Fruit fly (Drosophila melanogaster) whole organism, embryonic: ENCODE measurements around the gene CG2256.

ENCODE experiments used
- ATbp ChIP-seq: fragments of 200-800 bp; sonication (Bioruptor generic); optimal IDR thresholded peaks from 2 replicates; lab custom pipeline; 2017; ENCODE audit warnings: missing biosample characterization, mild to moderate bottlenecking, missing genetic modification characterization, missing genetic modification reagents
- B-H1 ChIP-seq: fragments of 200-800 bp; sonication (Bioruptor generic); IDR thresholded peaks from 3 replicates; pipeline ENCODE4 v1.3.6; 2022; ENCODE audit warnings: missing biosample characterization, missing genetic modification characterization
- Blimp-1 ChIP-seq: fragments of 200-800 bp; sonication (Bioruptor generic); optimal IDR thresholded peaks from 3 replicates; lab custom pipeline; 2018; ENCODE audit warnings: missing biosample characterization, missing genetic modification characterization, mild to moderate bottlenecking, moderate library complexity, missing genetic modification reagents
- CG11398 ChIP-seq: fragments of 200-800 bp; sonication (Bioruptor generic); optimal IDR thresholded peaks from 2 replicates; lab custom pipeline; 2016; ENCODE audit warnings: missing biosample characterization, missing genetic modification characterization
- CG11696 ChIP-seq: fragments of 200-800 bp; sonication (Bioruptor generic); IDR thresholded peaks from 2 replicates; pipeline ENCODE4 v1.3.6; 2022; ENCODE audit warnings: missing biosample characterization, missing genetic modification characterization
- CG12104 ChIP-seq: fragments of 200-800 bp; sonication (Bioruptor generic); optimal IDR thresholded peaks from 3 replicates; lab custom pipeline; 2016; ENCODE audit warnings: missing biosample characterization, missing genetic modification characterization
- CG13424 ChIP-seq: fragments of 200-800 bp; sonication (Bioruptor generic); optimal IDR thresholded peaks from 2 replicates; lab custom pipeline; 2019; ENCODE audit warnings: missing biosample characterization, mild to moderate bottlenecking, missing genetic modification characterization, moderate library complexity
- CG14014 ChIP-seq: fragments of 200-800 bp; sonication (Bioruptor generic); IDR thresholded peaks from 2 replicates; pipeline ENCODE4 v1.3.6; 2022; ENCODE audit warnings: missing biosample characterization, missing genetic modification characterization
- CG14965 ChIP-seq: fragments of 200-800 bp; sonication (Bioruptor generic); optimal IDR thresholded peaks from 2 replicates; lab custom pipeline; 2016; ENCODE audit warnings: missing biosample characterization, missing genetic modification characterization, borderline replicate concordance
- CG1602 ChIP-seq: fragments of 200-800 bp; sonication (Bioruptor generic); optimal IDR thresholded peaks from 3 replicates; lab custom pipeline; 2016; ENCODE audit warnings: missing biosample characterization, missing genetic modification characterization
- CG1647 ChIP-seq: fragments of 200-800 bp; sonication (Bioruptor generic); optimal IDR thresholded peaks from 3 replicates; lab custom pipeline; 2016; ENCODE audit warnings: missing biosample characterization, missing genetic modification characterization
- CG1792 ChIP-seq: fragments of 200-800 bp; sonication (Bioruptor generic); optimal IDR thresholded peaks from 2 replicates; lab custom pipeline; 2016; ENCODE audit warnings: missing biosample characterization, missing genetic modification characterization
- CG18619 ChIP-seq: fragments of 200-800 bp; sonication (Bioruptor generic); optimal IDR thresholded peaks from 3 replicates; lab custom pipeline; 2017; ENCODE audit warnings: missing biosample characterization, mild to moderate bottlenecking, missing genetic modification characterization
- CG2202 ChIP-seq: fragments of 200-800 bp; sonication (Bioruptor generic); optimal IDR thresholded peaks from 2 replicates; lab custom pipeline; 2018; ENCODE audit warnings: missing biosample characterization, mild to moderate bottlenecking, missing genetic modification characterization
- CG2678 ChIP-seq: fragments of 200-800 bp; sonication (Bioruptor generic); optimal IDR thresholded peaks from 3 replicates; lab custom pipeline; 2019; ENCODE audit warnings: missing biosample characterization, mild to moderate bottlenecking, missing genetic modification characterization, moderate library complexity
- CG31365 ChIP-seq: fragments of 200-800 bp; sonication (Bioruptor generic); optimal IDR thresholded peaks from 2 replicates; lab custom pipeline; 2018; ENCODE audit warnings: missing biosample characterization, mild to moderate bottlenecking, missing genetic modification characterization
- CG34422 ChIP-seq: fragments of 200-800 bp; sonication (Bioruptor generic); IDR thresholded peaks from 3 replicates; pipeline ENCODE4 v1.3.6; 2022; ENCODE audit warnings: missing biosample characterization, missing genetic modification characterization
- CG4854 ChIP-seq: fragments of 200-800 bp; sonication (Bioruptor generic); optimal IDR thresholded peaks from 2 replicates; lab custom pipeline; 2016; ENCODE audit warnings: missing biosample characterization, missing genetic modification characterization, inconsistent platforms
- CG5953 ChIP-seq: fragments of 200-800 bp; sonication (Bioruptor generic); IDR thresholded peaks from 2 replicates; pipeline ENCODE4 v1.3.6; 2022; ENCODE audit warnings: missing biosample characterization, missing genetic modification characterization
- CG6654 ChIP-seq: fragments of 200-800 bp; sonication (Bioruptor generic); optimal IDR thresholded peaks from 2 replicates; lab custom pipeline; 2017; ENCODE audit warnings: missing biosample characterization, mild to moderate bottlenecking, missing genetic modification characterization
- CG6791 ChIP-seq: fragments of 200-800 bp; sonication (Bioruptor generic); IDR thresholded peaks from 3 replicates; pipeline ENCODE4 v1.3.6; 2022; ENCODE audit warnings: missing biosample characterization, missing genetic modification characterization; ENCODE audit not compliant: partially characterized antibody
- CG7372 ChIP-seq: fragments of 200-800 bp; sonication (Bioruptor generic); IDR thresholded peaks from 2 replicates; pipeline ENCODE4 v1.3.6; 2022; ENCODE audit warnings: missing biosample characterization, missing genetic modification characterization
- CG7786 ChIP-seq: fragments of 200-800 bp; sonication (Bioruptor generic); optimal IDR thresholded peaks from 2 replicates; lab custom pipeline; 2016; ENCODE audit warnings: missing biosample characterization, missing genetic modification characterization
- CG7963 ChIP-seq: fragments of 200-800 bp; sonication (Bioruptor generic); IDR thresholded peaks from 3 replicates; pipeline ENCODE4 v1.3.6; 2022; ENCODE audit warnings: missing biosample characterization, missing genetic modification characterization; ENCODE audit not compliant: partially characterized antibody
- Chrac-16 ChIP-seq: fragments of 200-800 bp; sonication (Bioruptor generic); optimal IDR thresholded peaks from 3 replicates; lab custom pipeline; 2016; ENCODE audit warnings: missing biosample characterization, missing genetic modification characterization
- CkIIα-i1 ChIP-seq: fragments of 200-800 bp; sonication (Bioruptor generic); IDR thresholded peaks from 2 replicates; pipeline ENCODE4 v1.3.6; 2022; ENCODE audit warnings: missing biosample characterization, missing genetic modification characterization
- Dad ChIP-seq: fragments of 200-800 bp; sonication (Bioruptor generic); optimal IDR thresholded peaks from 3 replicates; lab custom pipeline; 2016; ENCODE audit warnings: missing biosample characterization, missing genetic modification characterization
- Dek ChIP-seq: fragments of 200-800 bp; sonication (Bioruptor generic); optimal IDR thresholded peaks from 3 replicates; lab custom pipeline; 2019; ENCODE audit warnings: missing biosample characterization, mild to moderate bottlenecking, missing genetic modification characterization, moderate library complexity
- Gsc ChIP-seq: fragments of 200-800 bp; sonication (Bioruptor generic); IDR thresholded peaks from 2 replicates; pipeline ENCODE4 v1.3.6; 2022; ENCODE audit warnings: missing biosample characterization, missing genetic modification characterization
- Hr3 ChIP-seq: fragments of 200-800 bp; sonication (Bioruptor generic); optimal IDR thresholded peaks from 3 replicates; lab custom pipeline; 2016; ENCODE audit warnings: missing biosample characterization, missing genetic modification characterization
- MESR4 ChIP-seq: fragments of 200-800 bp; sonication (Bioruptor generic); optimal IDR thresholded peaks from 2 replicates; lab custom pipeline; 2018; ENCODE audit warnings: missing biosample characterization, mild to moderate bottlenecking, missing genetic modification characterization, moderate library complexity
- NC2α ChIP-seq: fragments of 200-800 bp; sonication (Bioruptor generic); optimal IDR thresholded peaks from 2 replicates; lab custom pipeline; 2016; ENCODE audit warnings: missing biosample characterization, missing genetic modification characterization
- NFAT ChIP-seq: fragments of 200-800 bp; sonication (Bioruptor generic); IDR thresholded peaks from 2 replicates; pipeline ENCODE4 v1.3.6; 2022; ENCODE audit warnings: missing biosample characterization, missing genetic modification characterization
- Usf ChIP-seq: fragments of 200-800 bp; sonication (Bioruptor generic); optimal IDR thresholded peaks from 2 replicates; lab custom pipeline; 2017; ENCODE audit warnings: missing genotype, missing biosample characterization, missing genetic modification characterization
- Vsx1 ChIP-seq: fragments of 200-800 bp; sonication (Bioruptor generic); optimal IDR thresholded peaks from 2 replicates; lab custom pipeline; 2017; ENCODE audit warnings: missing biosample characterization, mild to moderate bottlenecking, missing genetic modification characterization, missing genetic modification reagents
- al ChIP-seq: fragments of 200-800 bp; sonication (Bioruptor generic); IDR thresholded peaks from 2 replicates; pipeline ENCODE4 v1.3.6; 2022; ENCODE audit warnings: missing biosample characterization, missing genetic modification characterization
- ara ChIP-seq: fragments of 200-800 bp; sonication (Bioruptor generic); IDR thresholded peaks from 2 replicates; pipeline ENCODE4 v1.3.6; 2022; ENCODE audit warnings: missing biosample characterization, missing genetic modification characterization
- bbx ChIP-seq: fragments of 200-800 bp; sonication (Bioruptor generic); IDR thresholded peaks from 2 replicates; pipeline ENCODE4 v1.3.6; 2022; ENCODE audit warnings: missing biosample characterization, missing genetic modification characterization; ENCODE audit not compliant: partially characterized antibody
- chn ChIP-seq: fragments of 200-800 bp; sonication (Bioruptor generic); optimal IDR thresholded peaks from 2 replicates; lab custom pipeline; 2016; ENCODE audit warnings: missing biosample characterization, missing genetic modification characterization
- corto ChIP-seq: fragments of 200-800 bp; sonication (Bioruptor generic); optimal IDR thresholded peaks from 2 replicates; lab custom pipeline; 2016; ENCODE audit warnings: missing biosample characterization, mild to moderate bottlenecking, missing genetic modification characterization, moderate library complexity
- dmrt99B ChIP-seq: fragments of 200-800 bp; sonication (Bioruptor generic); optimal IDR thresholded peaks from 2 replicates; lab custom pipeline; 2018; ENCODE audit warnings: missing biosample characterization, mild to moderate bottlenecking, missing genetic modification characterization, moderate library complexity
- dysf ChIP-seq: fragments of 200-800 bp; sonication (Bioruptor generic); IDR thresholded peaks from 3 replicates; pipeline ENCODE4 v1.3.6; 2022; ENCODE audit warnings: missing biosample characterization, missing genetic modification characterization
- otp ChIP-seq: fragments of 200-800 bp; sonication (Bioruptor generic); IDR thresholded peaks from 3 replicates; pipeline ENCODE4, ENCODE4 v1.3.6; 2022; ENCODE audit warnings: missing biosample characterization, missing genetic modification characterization
- pan ChIP-seq, 4 experiments: fragments of >200 bp in 3 of 4; fragments of 200-800 bp in 1 of 4; sonication (Bioruptor generic) in 1 of 4; optimal IDR thresholded peaks in 3 of 4; IDR thresholded peaks in 1 of 4; 2 replicates each; pipeline versions ENCODE4 v1.3.6 to Lab custom; 2017 to 2022; ENCODE audit warnings: missing biosample characterization in 2 of 4, missing genetic modification characterization in 2 of 4, mixed read lengths in 1 of 4
- schlank ChIP-seq: fragments of 200-800 bp; sonication (Bioruptor generic); optimal IDR thresholded peaks from 2 replicates; lab custom pipeline; 2018; ENCODE audit warnings: missing biosample characterization, mild to moderate bottlenecking, missing genetic modification characterization
- scrt ChIP-seq: fragments of 200-800 bp; sonication (Bioruptor generic); optimal IDR thresholded peaks from 2 replicates; lab custom pipeline; 2018; ENCODE audit warnings: missing biosample characterization, mild to moderate bottlenecking, missing genetic modification characterization, moderate library complexity
- sr ChIP-seq: fragments of 200-800 bp; sonication (Bioruptor generic); IDR thresholded peaks from 3 replicates; pipeline ENCODE4 v1.3.6; 2022; ENCODE audit warnings: missing biosample characterization, missing genetic modification characterization
- tin ChIP-seq: fragments of 200-800 bp; sonication (Bioruptor generic); optimal IDR thresholded peaks from 3 replicates; lab custom pipeline; 2016; ENCODE audit warnings: missing biosample characterization, missing genetic modification characterization
- vnd ChIP-seq: fragments of 200-800 bp; sonication (Bioruptor generic); IDR thresholded peaks from 3 replicates; pipeline ENCODE4 v1.3.6; 2022; ENCODE audit warnings: missing biosample characterization, missing genetic modification characterization; ENCODE audit not compliant: partially characterized antibody
- wor ChIP-seq: fragments of 200-800 bp; sonication (Bioruptor generic); IDR thresholded peaks from 2 replicates; pipeline ENCODE4 v1.3.6; 2022; ENCODE audit warnings: missing biosample characterization, missing genetic modification characterization

The CG2256 gene

dm6 chrX:8125224-8125649 lies 38.2 kb upstream of the CG2256 start (continued):
- no peak for TF ChIP-seq CG6791 (GFP tag; lab: Robert Waterston, UW)
- peak; percentile 49 for TF ChIP-seq tin (GFP tag; lab: Kevin White, UChicago)
- no peak for TF ChIP-seq sr (GFP tag; lab: Robert Waterston, UW)
- TF ChIP-seq CG14014 (GFP tag; lab: Robert Waterston, UW), result no peak
- peak; percentile 33 for TF ChIP-seq CG18619 (GFP tag; lab: Kevin White, UChicago)
- TF ChIP-seq Dek, result no peak
- 0 out of 2 replicates have a peak, but pooled peaks have one; percentile 31 for TF ChIP-seq NFAT
- TF ChIP-seq CG7786 (GFP tag; lab: Kevin White, UChicago), result no peak
- peak; percentile 74 for TF ChIP-seq CG2678 (tag; lab: Kevin White, UChicago)
- 0 out of 2 replicates have a peak, but pooled peaks have one; percentile 31 for TF ChIP-seq CG5953
- no peak for TF ChIP-seq CkIIα-i1 (GFP tag; lab: Robert Waterston, UW)
- TF ChIP-seq CG14965, result no peak
- no peak for TF ChIP-seq CG4854 (GFP tag; lab: Kevin White, UChicago)
- TF ChIP-seq ara (GFP tag; lab: Robert Waterston, UW), result no peak
- TF ChIP-seq CG7372 (GFP tag; lab: Robert Waterston, UW), result no peak; the same call in 1 of the 2 replicates
- no peak for TF ChIP-seq CG2202 (tag; lab: Kevin White, UChicago)
- peak; percentile 69 for TF ChIP-seq CG13424
- peak; percentile 53 for TF ChIP-seq Blimp-1
- peak; percentile 38 for TF ChIP-seq CG6654 (GFP tag; lab: Kevin White, UChicago)
- no peak for TF ChIP-seq corto (GFP tag; lab: Kevin White, UChicago)
- TF ChIP-seq Usf (GFP tag; lab: Kevin White, UChicago), result no peak
- no peak for TF ChIP-seq CG11696 (GFP tag; lab: Robert Waterston, UW)
- TF ChIP-seq CG1792 (GFP tag; lab: Kevin White, UChicago), result no peak
- TF ChIP-seq CG12104, result peak; percentile 27
- TF ChIP-seq CG34422, result peak; percentile 18; the same call in 1 of the 3 replicates
- peak; percentile 53 for TF ChIP-seq ATbp
- no peak for TF ChIP-seq Chrac-16 (GFP tag; lab: Kevin White, UChicago)
- no peak for TF ChIP-seq MESR4 (GFP tag; lab: Kevin White, UChicago)
- no peak for TF ChIP-seq scrt (GFP tag; lab: Kevin White, UChicago)
- no peak for TF ChIP-seq schlank (tag; lab: Kevin White, UChicago)
- TF ChIP-seq B-H1 (GFP tag; lab: Robert Waterston, UW), result peak; percentile 12; the same call in 1 of the 3 replicates
- no peak for TF ChIP-seq chn
- peak; percentile 36 for TF ChIP-seq Vsx1 (GFP tag; lab: Kevin White, UChicago)
- TF ChIP-seq CG1602, result peak; percentile 18
- no peak for TF ChIP-seq vnd (GFP tag; lab: Robert Waterston, UW)
- no peak for TF ChIP-seq CG11398 (GFP tag; lab: Kevin White, UChicago)
- TF ChIP-seq CG7963 (GFP tag; lab: Robert Waterston, UW), result no peak
- TF ChIP-seq bbx (GFP tag; lab: Robert Waterston, UW), result no peak
- TF ChIP-seq wor (GFP tag; lab: Robert Waterston, UW), result no peak
- TF ChIP-seq dysf (GFP tag; lab: Robert Waterston, UW), result peak; percentile 45; the same call in 1 of the 3 replicates
- no peak for TF ChIP-seq pan (optimal IDR thresholded peaks at IDR 0.05; lab: Kevin White, UChicago)
- peak in 1 of 2 experiments; percentile 58 for TF ChIP-seq pan (GFP tag; optimal IDR thresholded peaks at IDR 0.05 in 1 of 2, IDR thresholded peaks at IDR 0.05 in 1 of 2)
- TF ChIP-seq Hr3 (GFP tag; lab: Kevin White, UChicago), result peak; percentile 57
- no peak for TF ChIP-seq Dad
- TF ChIP-seq Gsc (GFP tag; lab: Robert Waterston, UW), result no peak
- no peak for TF ChIP-seq al
- no peak for TF ChIP-seq otp
- TF ChIP-seq CG1647, result no peak
- TF ChIP-seq CG31365 (tag; lab: Kevin White, UChicago), result no peak
- no peak for TF ChIP-seq NC2α (GFP tag; lab: Kevin White, UChicago)
- peak; percentile 77 for TF ChIP-seq dmrt99B
